Worm (Caenorhabditis elegans) whole organism, young adult: ENCODE results near the gene zgpa-1.

ENCODE experiments used
- F10E7.11 ChIP-seq: sonication (generic microtip); optimal IDR thresholded peaks from 2 replicates; lab custom pipeline; 2017; ENCODE audit warnings: mild to moderate bottlenecking, missing genetic modification characterization, moderate library complexity, missing compliant biosample characterization
- F39B2.1 ChIP-seq: fragments of 200-800 bp; sonication (Bioruptor generic); IDR thresholded peaks from 2 replicates; pipeline ENCODE4 v1.3.6; 2022; ENCODE audit warnings: missing genetic modification reagents, missing genetic modification characterization, missing compliant biosample characterization
- K12H6.12 ChIP-seq: fragments of 200-800 bp; sonication (Bioruptor generic); optimal IDR thresholded peaks from 2 replicates; lab custom pipeline; 2018; ENCODE audit warnings: mild to moderate bottlenecking, missing genetic modification characterization, missing compliant biosample characterization
- Y79H2A.3 ChIP-seq: fragments of 200-800 bp; sonication (Bioruptor generic); conservative IDR thresholded peaks from 2 replicates; pipeline ENCODE4 v1.3.6; 2022; ENCODE audit warnings: missing genetic modification reagents, missing genetic modification characterization, missing compliant biosample characterization
- aptf-2 ChIP-seq: fragments of 200-800 bp; sonication (Bioruptor generic); conservative IDR thresholded peaks from 2 replicates; pipeline ENCODE4 v1.3.6; 2022; ENCODE audit warnings: missing genetic modification reagents, missing genetic modification characterization, missing compliant biosample characterization
- athp-1 ChIP-seq: sonication (generic microtip); optimal IDR thresholded peaks from 2 replicates; lab custom pipeline; 2017; ENCODE audit warnings: mild to moderate bottlenecking, missing genetic modification characterization, missing compliant biosample characterization
- attf-6 ChIP-seq: fragments of 200-800 bp; sonication (Bioruptor generic); IDR thresholded peaks from 2 replicates; pipeline ENCODE4 v1.3.6; 2022; ENCODE audit warnings: missing genetic modification reagents, missing genetic modification characterization, missing compliant biosample characterization
- ccch-3 ChIP-seq: fragments of 200-800 bp; sonication (Bioruptor generic); optimal IDR thresholded peaks from 2 replicates; lab custom pipeline; 2018; ENCODE audit warnings: mild to moderate bottlenecking, missing genetic modification characterization, missing compliant biosample characterization
- cebp-1 ChIP-seq, 2 experiments: fragments of 200-800 bp in 1 of 2; sonication (Bioruptor generic) in 1 of 2; sonication (generic microtip) in 1 of 2; IDR thresholded peaks in 1 of 2; optimal IDR thresholded peaks in 1 of 2; 2 replicates each; pipeline versions ENCODE4 v1.3.6 to Lab custom; 2017 to 2022; ENCODE audit warnings: missing compliant biosample characterization in 2 of 2, missing genetic modification characterization in 2 of 2, mild to moderate bottlenecking in 1 of 2, missing genetic modification reagents in 1 of 2, moderate library complexity in 1 of 2
- ceh-27 ChIP-seq: fragments of 200-800 bp; sonication (Bioruptor generic); optimal IDR thresholded peaks from 2 replicates; lab custom pipeline; 2018; ENCODE audit warnings: mild to moderate bottlenecking, missing genetic modification characterization, moderate library complexity, missing compliant biosample characterization
- ceh-40 ChIP-seq: fragments of 200-800 bp; sonication (Bioruptor generic); IDR thresholded peaks from 2 replicates; pipeline ENCODE4 v1.3.6; 2022; ENCODE audit warnings: missing genetic modification characterization, missing compliant biosample characterization
- ceh-91 ChIP-seq: fragments of 200-800 bp; sonication (Bioruptor generic); IDR thresholded peaks from 2 replicates; pipeline ENCODE4 v1.3.6; 2022; ENCODE audit warnings: missing genetic modification reagents, missing genetic modification characterization, missing compliant biosample characterization
- egl-18 ChIP-seq: fragments of 200-800 bp; sonication (Bioruptor generic); IDR thresholded peaks from 2 replicates; pipeline ENCODE4 v1.3.6; 2022; ENCODE audit warnings: missing genetic modification reagents, missing genetic modification characterization, missing compliant biosample characterization
- ekl-4 ChIP-seq: fragments of 200-800 bp; sonication (Bioruptor generic); IDR thresholded peaks from 2 replicates; pipeline ENCODE4 v1.3.6; 2022; ENCODE audit warnings: missing genetic modification reagents, missing genetic modification characterization, missing compliant biosample characterization
- hmg-1.2 ChIP-seq: fragments of 200-800 bp; sonication (Bioruptor generic); IDR thresholded peaks from 2 replicates; pipeline ENCODE4 v1.3.6; 2022; ENCODE audit warnings: missing genetic modification reagents, missing genetic modification characterization, missing compliant biosample characterization
- hmg-20 ChIP-seq: fragments of 200-800 bp; sonication (Bioruptor generic); IDR thresholded peaks from 2 replicates; pipeline ENCODE4 v1.3.6; 2022; ENCODE audit warnings: missing genetic modification reagents, missing genetic modification characterization, missing compliant biosample characterization
- hsf-1 ChIP-seq: fragments of 200-800 bp; sonication (Bioruptor generic); IDR thresholded peaks from 2 replicates; pipeline ENCODE4 v1.3.6; 2022; ENCODE audit warnings: missing genetic modification reagents, missing genetic modification characterization, missing compliant biosample characterization
- lag-1 ChIP-seq: fragments of 200-800 bp; sonication (Bioruptor generic); IDR thresholded peaks from 2 replicates; pipeline ENCODE4 v1.3.6; 2022; ENCODE audit warnings: missing genetic modification reagents, missing genetic modification characterization, missing compliant biosample characterization
- let-526 ChIP-seq: fragments of 200-800 bp; sonication (Bioruptor generic); IDR thresholded peaks from 2 replicates; pipeline ENCODE4 v1.3.6; 2022; ENCODE audit warnings: missing genetic modification reagents, missing genetic modification characterization, missing compliant biosample characterization
- let-607 ChIP-seq, 2 experiments: fragments of 200-800 bp in 1 of 2; sonication (Bioruptor generic) in 1 of 2; sonication (generic microtip) in 1 of 2; optimal IDR thresholded peaks; 2 replicates each; lab custom pipeline; 2016 to 2018; ENCODE audit warnings: mild to moderate bottlenecking in 2 of 2, missing compliant biosample characterization in 2 of 2, missing genetic modification characterization in 2 of 2, moderate library complexity in 2 of 2, missing genotype in 1 of 2
- lin-26 ChIP-seq: fragments of 200-800 bp; sonication (Bioruptor generic); IDR thresholded peaks from 2 replicates; pipeline ENCODE4 v1.3.6; 2022; ENCODE audit warnings: missing genetic modification reagents, missing genetic modification characterization, missing compliant biosample characterization
- lin-35 ChIP-seq, 3 experiments: fragments of 150-350 bp in 2 of 3; sonication (generic microtip) in 1 of 3; optimal IDR thresholded peaks; 2 replicates each; lab custom pipeline; 2014 to 2018; ENCODE audit warnings: missing biosample characterization in 3 of 3, missing genetic modification characterization in 3 of 3, missing genetic modification reagents in 3 of 3
- lin-40 ChIP-seq: sonication (generic microtip); optimal IDR thresholded peaks from 2 replicates; lab custom pipeline; 2016; ENCODE audit warnings: missing genetic modification characterization, mild to moderate bottlenecking, missing compliant biosample characterization, missing genotype, missing genetic modification reagents
- lir-1 ChIP-seq: fragments of 200-800 bp; sonication (Bioruptor generic); conservative IDR thresholded peaks from 2 replicates; pipeline ENCODE4 v1.3.6; 2022; ENCODE audit warnings: missing genetic modification reagents, missing genetic modification characterization, missing compliant biosample characterization
- madf-10 ChIP-seq: sonication (generic microtip); optimal IDR thresholded peaks from 2 replicates; lab custom pipeline; 2016; ENCODE audit warnings: mild to moderate bottlenecking, missing genetic modification characterization, missing compliant biosample characterization
- madf-8 ChIP-seq: fragments of 200-800 bp; sonication (Bioruptor generic); conservative IDR thresholded peaks from 2 replicates; pipeline ENCODE4 v1.3.6; 2022; ENCODE audit warnings: missing genetic modification reagents, missing genetic modification characterization, missing compliant biosample characterization
- mcd-1 ChIP-seq: fragments of 200-800 bp; sonication (Bioruptor generic); IDR thresholded peaks from 2 replicates; pipeline ENCODE4 v1.3.6; 2022; ENCODE audit warnings: missing genetic modification reagents, missing genetic modification characterization, missing compliant biosample characterization
- nhr-120 ChIP-seq: fragments of 200-800 bp; sonication (Bioruptor generic); IDR thresholded peaks from 2 replicates; pipeline ENCODE4 v1.3.6; 2022; ENCODE audit warnings: missing genetic modification characterization, missing compliant biosample characterization
- pbrm-1 ChIP-seq: fragments of 200-800 bp; sonication (Bioruptor generic); IDR thresholded peaks from 2 replicates; pipeline ENCODE4 v1.3.6; 2022; ENCODE audit warnings: missing genetic modification reagents, missing genetic modification characterization, missing compliant biosample characterization
- rec-8 ChIP-seq, 2 experiments: sonication (generic microtip); optimal IDR thresholded peaks; 2 replicates each; lab custom pipeline; 2016; ENCODE audit warnings: mild to moderate bottlenecking in 2 of 2, missing genetic modification characterization in 2 of 2, missing genetic modification reagents in 2 of 2, missing genotype in 2 of 2, missing biosample characterization in 1 of 2, missing compliant biosample characterization in 1 of 2, moderate library complexity in 1 of 2
- rpc-1 ChIP-seq, 2 experiments: fragments of 150-350 bp in 1 of 2; sonication (generic microtip) in 1 of 2; optimal IDR thresholded peaks; 2 replicates each; lab custom pipeline; 2014 to 2018; ENCODE audit warnings: missing biosample characterization in 1 of 2, missing genetic modification characterization in 1 of 2, missing genetic modification reagents in 1 of 2, missing genotype in 1 of 2
- snpc-1.3 ChIP-seq: sonication (generic microtip); optimal IDR thresholded peaks from 2 replicates; lab custom pipeline; 2017; ENCODE audit warnings: missing genetic modification characterization, mild to moderate bottlenecking, missing compliant biosample characterization, antibody characterized with exemption, moderate library complexity, missing genotype, missing genetic modification reagents; ENCODE audit not compliant: insufficient read depth
- somi-1 ChIP-seq: fragments of 200-800 bp; sonication (Bioruptor generic); optimal IDR thresholded peaks from 2 replicates; lab custom pipeline; 2018; ENCODE audit warnings: mild to moderate bottlenecking, missing genetic modification characterization, missing compliant biosample characterization
- sptf-2 ChIP-seq: fragments of 200-800 bp; sonication (Bioruptor generic); optimal IDR thresholded peaks from 2 replicates; lab custom pipeline; 2018; ENCODE audit warnings: mild to moderate bottlenecking, missing genetic modification characterization, missing compliant biosample characterization
- tbp1 ChIP-seq: fragments of 200-800 bp; sonication (Bioruptor generic); optimal IDR thresholded peaks from 2 replicates; lab custom pipeline; 2018; ENCODE audit warnings: mild to moderate bottlenecking, missing genetic modification characterization, missing compliant biosample characterization
- tbx-9 ChIP-seq: sonication (generic microtip); optimal IDR thresholded peaks from 2 replicates; lab custom pipeline; 2016; ENCODE audit warnings: borderline replicate concordance, missing genetic modification characterization, inconsistent platforms, missing compliant biosample characterization
- xnd-1 ChIP-seq: sonication (generic microtip); optimal IDR thresholded peaks from 2 replicates; lab custom pipeline; 2016; ENCODE audit warnings: missing genotype, missing genetic modification reagents, missing genetic modification characterization, missing compliant biosample characterization
- zim-3 ChIP-seq: sonication (generic microtip); optimal IDR thresholded peaks from 2 replicates; lab custom pipeline; 2017; ENCODE audit warnings: mild to moderate bottlenecking, missing genetic modification characterization, moderate library complexity, missing compliant biosample characterization
- ztf-25 ChIP-seq: fragments of 200-800 bp; sonication (Bioruptor generic); IDR thresholded peaks from 2 replicates; pipeline ENCODE4 v1.3.6; 2022; ENCODE audit warnings: missing genetic modification reagents, missing genetic modification characterization, missing compliant biosample characterization
- ztf-26 ChIP-seq: sonication (generic microtip); optimal IDR thresholded peaks from 2 replicates; lab custom pipeline; 2017; ENCODE audit warnings: missing genetic modification characterization, missing compliant biosample characterization
- ztf-6 ChIP-seq: fragments of 200-800 bp; sonication (Bioruptor generic); IDR thresholded peaks from 2 replicates; pipeline ENCODE4 v1.3.6; 2022; ENCODE audit warnings: missing genetic modification reagents, missing genetic modification characterization, missing compliant biosample characterization

zgpa-1 gene

ce11 chrIV:7824649-7825048 lies 12.0 kb upstream of the zgpa-1 start:
- no peak for TF ChIP-seq madf-10 (tag; lab: Kevin White, UChicago)
- no peak for TF ChIP-seq Y79H2A.3 (GFP tag; lab: Robert Waterston, UW)
- no peak for TF ChIP-seq somi-1 (GFP tag; lab: Kevin White, UChicago)

- TF ChIP-seq nhr-120 (GFP tag; lab: Robert Waterston, UW), result no peak
- TF ChIP-seq ekl-4, result no peak
- no peak for TF ChIP-seq sptf-2 (GFP tag; lab: Kevin White, UChicago)
- no peak for TF ChIP-seq ztf-26 (tag; lab: Kevin White, UChicago)
- no peak for TF ChIP-seq hmg-20
- no peak for TF ChIP-seq Y79H2A.3 (GFP tag; lab: Robert Waterston, UW)
- no peak for TF ChIP-seq let-607 (tag; optimal IDR thresholded peaks at IDR 0.05; lab: Kevin White, UChicago)
- TF ChIP-seq ceh-40, result no peak
- TF ChIP-seq lir-1, result no peak
- no peak for TF ChIP-seq snpc-1.3
- no peak for TF ChIP-seq hsf-1
Measured at ce11 chrIV:7822524-7822923, 9.9 kb upstream of the zgpa-1 start, which contains the start of gene T14A8.2. TSS of gene T14A8.2 (minus strand) at chrIV:7822624.

ce11 chrIV:7817852-7818251 lies 5.2 kb upstream of the zgpa-1 start, which contains the start of gene ric-3:
TSS of gene ric-3 (plus strand) at chrIV:7818251.
- TF ChIP-seq cebp-1 (GFP tag; IDR thresholded peaks at IDR 0.05; lab: Robert Waterston, UW) (no peak), cebp-1 (tag; optimal IDR thresholded peaks at IDR 0.05; lab: Kevin White, UChicago) (peak; percentile 37), ceh-27 (GFP tag; lab: Kevin White, UChicago) (peak; percentile 25), lin-40 (tag; lab: Kevin White, UChicago) (peak; percentile 9), lag-1 (GFP tag; lab: Robert Waterston, UW) (no peak), mcd-1 (GFP tag; lab: Robert Waterston, UW) (0 out of 2 replicates have a peak, but pooled peaks have one; percentile 17), hmg-1.2 (GFP tag; lab: Robert Waterston, UW) (peak; percentile 82), ekl-4 (no peak), K12H6.12 (peak; percentile 35), madf-8 (no peak), F10E7.11 (tag; lab: Kevin White, UChicago) (no peak), ztf-25 (GFP tag; lab: Robert Waterston, UW) (no peak), lin-35 (GFP tag; optimal IDR thresholded peaks at IDR 0.05; lab: Kevin White, UChicago) (peak in 1 of 3 experiments; percentile 33), somi-1 (GFP tag; lab: Kevin White, UChicago) (peak; percentile 30), zim-3 (tag; lab: Kevin White, UChicago) (no peak), xnd-1 (tag; lab: Kevin White, UChicago) (no peak)

ce11 chrIV:7816402-7817102 lies 3.9 kb upstream of the zgpa-1 start:
- TF ChIP-seq attf-6 (GFP tag; lab: Robert Waterston, UW) (no peak), athp-1 (tag; lab: Kevin White, UChicago) (no peak), rec-8 (tag; optimal IDR thresholded peaks at IDR 0.05; lab: Kevin White, UChicago) (no peak), tbx-9 (tag; lab: Kevin White, UChicago) (no peak), ceh-91 (no peak), tbp1 (no peak), rpc-1 (optimal IDR thresholded peaks at IDR 0.05; lab: Kevin White, UChicago) (no peak), rpc-1 (tag; optimal IDR thresholded peaks at IDR 0.05; lab: Kevin White, UChicago) (no peak), ccch-3 (no peak), lin-40 (tag; lab: Kevin White, UChicago) (no peak), zim-3 (tag; lab: Kevin White, UChicago) (no peak), F39B2.1 (no peak), lin-26 (GFP tag; lab: Robert Waterston, UW) (no peak), egl-18 (GFP tag; lab: Robert Waterston, UW) (no peak), lin-35 (GFP tag; optimal IDR thresholded peaks at IDR 0.05; lab: Kevin White, UChicago) (peak in 1 of 3 experiments; percentile 13), hsf-1 (no peak), let-526 (GFP tag; lab: Robert Waterston, UW) (0 out of 2 replicates have a peak, but pooled peaks have one; percentile 46), aptf-2 (GFP tag; lab: Robert Waterston, UW) (0 out of 2 replicates have a peak, but pooled peaks have one; percentile 9), ztf-6 (GFP tag; lab: Robert Waterston, UW) (no peak), pbrm-1 (no peak)
